Worm (Caenorhabditis elegans) whole organism, early embryonic: ENCODE measurements around the gene cest-34.

ENCODE experiments used
- B0310.2 ChIP-seq: sonication (generic microtip); optimal IDR thresholded peaks from 2 replicates; lab custom pipeline; 2016; ENCODE audit warnings: mild to moderate bottlenecking, missing genetic modification characterization, missing compliant biosample characterization
- F13C5.2 ChIP-seq: sonication (generic microtip); optimal IDR thresholded peaks from 2 replicates; lab custom pipeline; 2017; ENCODE audit warnings: mild to moderate bottlenecking, missing genetic modification characterization, inconsistent platforms, missing compliant biosample characterization
- aly-1 ChIP-seq: sonication (generic microtip); optimal IDR thresholded peaks from 2 replicates; lab custom pipeline; 2016; ENCODE audit warnings: missing genetic modification characterization, missing compliant biosample characterization
- ama-1 ChIP-seq: fragments of 150-350 bp; optimal IDR thresholded peaks from 2 replicates; lab custom pipeline; 2014
- ceh-13 ChIP-seq: fragments of 200-800 bp; sonication (Bioruptor generic); optimal IDR thresholded peaks from 2 replicates; lab custom pipeline; 2018; ENCODE audit warnings: mild to moderate bottlenecking, missing genetic modification characterization, missing compliant biosample characterization
- ceh-36 ChIP-seq: sonication (generic microtip); optimal IDR thresholded peaks from 2 replicates; lab custom pipeline; 2016; ENCODE audit warnings: missing genetic modification characterization, inconsistent platforms, missing compliant biosample characterization
- ets-7 ChIP-seq: sonication (generic microtip); optimal IDR thresholded peaks from 2 replicates; lab custom pipeline; 2016; ENCODE audit warnings: missing genotype, missing genetic modification characterization, missing compliant biosample characterization
- flt-1 ChIP-seq: fragments of 200-800 bp; sonication (Bioruptor generic); IDR thresholded peaks from 2 replicates; pipeline ENCODE4 v1.3.6; 2022; ENCODE audit warnings: missing genetic modification characterization, missing compliant biosample characterization
- hmbx-1 ChIP-seq: sonication (generic microtip); optimal IDR thresholded peaks from 2 replicates; lab custom pipeline; 2016; ENCODE audit warnings: mild to moderate bottlenecking, missing genetic modification characterization, missing compliant biosample characterization
- hmg-4 ChIP-seq: fragments of 200-800 bp; sonication (Bioruptor generic); optimal IDR thresholded peaks from 2 replicates; lab custom pipeline; 2018; ENCODE audit warnings: mild to moderate bottlenecking, missing genetic modification characterization, missing compliant biosample characterization
- hnd-1 ChIP-seq: sonication (generic microtip); optimal IDR thresholded peaks from 2 replicates; lab custom pipeline; 2016; ENCODE audit warnings: missing genetic modification characterization, missing compliant biosample characterization
- pes-1 ChIP-seq: fragments of 200-800 bp; sonication (Bioruptor generic); IDR thresholded peaks from 2 replicates; pipeline ENCODE4 v1.3.6; 2022; ENCODE audit warnings: missing genetic modification reagents, missing genetic modification characterization, missing compliant biosample characterization
- scrt-1 ChIP-seq: fragments of 200-800 bp; sonication (Bioruptor generic); IDR thresholded peaks from 2 replicates; pipeline ENCODE4 v1.3.6; 2022; ENCODE audit warnings: missing genetic modification characterization, missing compliant biosample characterization
- sea-1 ChIP-seq: fragments of 200-800 bp; sonication (Bioruptor generic); conservative IDR thresholded peaks from 2 replicates; pipeline ENCODE4 v1.3.6; 2022; ENCODE audit warnings: missing genetic modification characterization, missing compliant biosample characterization
- tbx-11 ChIP-seq: fragments of 200-800 bp; sonication (Bioruptor generic); IDR thresholded peaks from 2 replicates; pipeline ENCODE4 v1.3.6; 2022; ENCODE audit warnings: missing genetic modification characterization, missing compliant biosample characterization
- tbx-37 ChIP-seq: fragments of 200-800 bp; sonication (Bioruptor generic); conservative IDR thresholded peaks from 2 replicates; pipeline ENCODE4 v1.3.6; 2022; ENCODE audit warnings: missing genetic modification reagents, missing genetic modification characterization, missing compliant biosample characterization
- tra-4 ChIP-seq: sonication (generic microtip); optimal IDR thresholded peaks from 2 replicates; lab custom pipeline; 2017; ENCODE audit warnings: missing genetic modification characterization, missing compliant biosample characterization

Gene cest-34

DNA sequence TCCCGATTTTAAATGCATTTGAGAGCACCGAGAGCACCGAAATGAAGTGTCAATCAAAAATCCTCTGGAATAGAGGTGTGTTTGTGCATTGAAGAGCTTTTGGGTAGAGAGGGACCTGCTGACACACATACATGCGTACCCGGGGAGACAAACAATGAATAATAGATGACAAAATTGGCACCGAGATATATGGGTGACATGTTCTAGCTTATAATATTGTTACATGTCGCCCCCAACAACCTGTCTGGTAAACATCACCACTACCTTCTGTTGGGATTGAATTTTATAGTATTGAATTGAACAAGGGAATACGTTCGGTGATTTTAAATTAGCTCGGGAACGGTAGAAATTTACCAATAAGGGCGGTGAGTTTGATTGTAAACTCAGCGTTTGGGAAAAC, 7.1 kb downstream of the cest-34 start:
- TF ChIP-seq ama-1 (lab: Kevin White, UChicago): no peak
- no peak for TF ChIP-seq ceh-36
- no peak for TF ChIP-seq tbx-37 (GFP tag; lab: Robert Waterston, UW)

DNA sequence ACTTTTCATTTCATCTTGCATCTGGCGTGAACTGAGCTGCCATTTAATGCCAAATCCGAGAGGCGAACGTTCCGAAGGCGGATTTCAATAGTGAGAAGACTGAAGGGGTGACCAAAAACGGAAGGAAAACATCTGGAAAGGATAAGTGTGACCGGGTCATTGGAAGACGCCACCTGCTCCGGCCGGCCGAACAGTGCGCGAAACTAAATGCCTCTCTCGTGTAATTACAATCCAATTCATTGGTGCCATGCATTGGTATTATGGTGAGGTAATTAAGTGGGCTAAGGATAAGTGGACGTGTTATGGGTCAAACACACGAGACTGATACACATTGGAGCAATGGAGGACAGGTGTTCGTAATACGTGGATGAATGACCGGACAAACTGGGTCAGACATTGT, 7.9 kb downstream of the cest-34 start:
- TF ChIP-seq scrt-1 (GFP tag; lab: Robert Waterston, UW) (no peak), ceh-36 (peak; percentile 13)

DNA sequence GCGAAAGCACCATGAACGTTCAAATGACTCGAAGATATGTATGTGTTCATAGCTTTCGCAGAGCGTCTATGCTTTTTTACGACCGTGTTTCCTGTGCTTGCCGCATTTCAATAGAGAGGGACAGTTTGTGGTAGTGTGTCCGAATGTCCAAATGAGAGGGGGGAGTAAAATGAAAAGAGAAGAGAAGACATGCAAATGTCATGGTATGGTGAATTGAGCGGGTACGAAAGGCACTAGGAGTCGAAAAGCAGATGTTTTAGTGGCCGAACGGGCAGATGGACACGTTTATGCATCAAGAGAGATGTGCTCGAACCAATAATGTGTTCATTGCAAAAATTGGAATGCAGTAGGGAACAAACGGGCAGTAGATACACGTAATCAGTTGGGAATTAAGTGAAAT, 8.9 kb downstream of the cest-34 start:
- TF ChIP-seq hmg-4 (GFP tag; lab: Kevin White, UChicago): peak; percentile 18
- no peak for TF ChIP-seq pes-1 (GFP tag; lab: Robert Waterston, UW)

DNA sequence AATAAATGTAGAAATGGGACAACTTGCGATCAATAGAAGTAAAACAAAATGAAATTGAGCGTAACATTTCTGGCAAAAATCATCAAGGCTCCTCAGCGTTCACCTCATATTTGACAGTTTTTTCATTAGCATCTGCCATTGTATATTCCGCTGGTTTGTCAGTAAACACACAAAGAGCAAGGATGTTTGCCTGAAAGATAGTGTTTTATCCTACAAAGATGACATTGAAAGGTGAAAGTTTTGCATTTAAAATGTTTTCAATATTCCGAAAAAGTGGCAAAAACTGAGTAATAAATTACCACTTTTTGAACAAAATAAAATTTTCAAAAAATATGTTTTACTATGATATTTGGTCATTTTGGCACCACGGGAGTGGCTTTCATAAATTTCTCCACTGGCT, 9.4 kb downstream of the cest-34 start:
- no peak for TF ChIP-seq pes-1 (GFP tag; lab: Robert Waterston, UW)
- no peak for TF ChIP-seq B0310.2 (tag; lab: Kevin White, UChicago)
- no peak for TF ChIP-seq ama-1 (lab: Kevin White, UChicago)
- no peak for TF ChIP-seq scrt-1 (GFP tag; lab: Robert Waterston, UW)
- TF ChIP-seq ceh-36: no peak
- TF ChIP-seq tra-4: no peak
- no peak for TF ChIP-seq hmg-4 (GFP tag; lab: Kevin White, UChicago)
- no peak for TF ChIP-seq tbx-37 (GFP tag; lab: Robert Waterston, UW)
- no peak for TF ChIP-seq F13C5.2
- TF ChIP-seq sea-1 (GFP tag; lab: Robert Waterston, UW): no peak
- no peak for TF ChIP-seq hmbx-1

DNA sequence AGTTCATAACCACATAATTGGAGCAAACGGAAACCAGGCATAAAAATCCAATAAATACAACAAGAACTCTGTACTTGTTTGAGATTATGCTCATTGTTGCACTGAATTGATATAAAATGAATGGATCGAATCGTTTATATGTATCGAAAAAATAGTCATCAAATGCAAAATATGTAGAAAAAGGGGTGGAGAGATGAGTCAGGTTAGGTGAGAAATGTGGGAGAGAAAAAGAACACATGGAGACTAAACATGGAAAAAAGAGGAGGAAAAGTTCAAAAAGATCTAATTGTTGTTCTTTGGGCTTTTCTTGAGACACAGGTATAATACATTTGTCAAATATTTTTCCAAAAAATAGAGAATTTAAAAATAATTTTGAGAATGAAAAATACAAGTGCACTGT, 11.8 kb downstream of the cest-34 start, which contains the start of gene K11G9.5:
Gene K11G9.5, minus strand, starts transcription at position 101 of the 400 bp plus-strand sequence.
- TF ChIP-seq ets-7 (tag; lab: Kevin White, UChicago) (no peak), aly-1 (no peak), ceh-13 (GFP tag; lab: Kevin White, UChicago) (no peak), B0310.2 (tag; lab: Kevin White, UChicago) (no peak), sea-1 (GFP tag; lab: Robert Waterston, UW) (no peak), hmg-4 (GFP tag; lab: Kevin White, UChicago) (no peak)

DNA sequence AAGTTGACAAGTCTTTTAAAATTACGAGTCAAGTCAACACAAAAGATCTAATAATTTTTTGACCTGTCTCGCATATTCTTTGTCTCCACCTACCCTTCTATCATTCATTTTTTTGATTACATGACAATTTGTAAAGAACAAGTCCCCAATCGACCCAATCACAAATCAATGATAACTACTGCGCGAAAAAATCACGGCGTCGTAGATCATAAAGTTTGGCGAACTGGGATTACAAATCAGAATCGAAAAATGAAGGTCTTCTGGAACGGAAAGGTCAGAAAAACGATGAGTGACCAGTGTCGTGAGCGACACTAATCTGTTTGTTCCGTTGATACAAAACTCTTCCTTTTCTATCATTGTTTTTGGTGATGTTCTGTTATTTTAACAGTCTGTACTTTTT, 13.5 kb downstream of the cest-34 start:
- TF ChIP-seq hmg-4 (GFP tag; lab: Kevin White, UChicago) (no peak), tbx-37 (GFP tag; lab: Robert Waterston, UW) (no peak), flt-1 (GFP tag; lab: Robert Waterston, UW) (no peak), aly-1 (no peak), pes-1 (GFP tag; lab: Robert Waterston, UW) (no peak), tbx-11 (GFP tag; lab: Robert Waterston, UW) (no peak), tra-4 (no peak), F13C5.2 (no peak), sea-1 (GFP tag; lab: Robert Waterston, UW) (no peak), hnd-1 (no peak), ceh-13 (GFP tag; lab: Kevin White, UChicago) (no peak), scrt-1 (GFP tag; lab: Robert Waterston, UW) (no peak)

DNA sequence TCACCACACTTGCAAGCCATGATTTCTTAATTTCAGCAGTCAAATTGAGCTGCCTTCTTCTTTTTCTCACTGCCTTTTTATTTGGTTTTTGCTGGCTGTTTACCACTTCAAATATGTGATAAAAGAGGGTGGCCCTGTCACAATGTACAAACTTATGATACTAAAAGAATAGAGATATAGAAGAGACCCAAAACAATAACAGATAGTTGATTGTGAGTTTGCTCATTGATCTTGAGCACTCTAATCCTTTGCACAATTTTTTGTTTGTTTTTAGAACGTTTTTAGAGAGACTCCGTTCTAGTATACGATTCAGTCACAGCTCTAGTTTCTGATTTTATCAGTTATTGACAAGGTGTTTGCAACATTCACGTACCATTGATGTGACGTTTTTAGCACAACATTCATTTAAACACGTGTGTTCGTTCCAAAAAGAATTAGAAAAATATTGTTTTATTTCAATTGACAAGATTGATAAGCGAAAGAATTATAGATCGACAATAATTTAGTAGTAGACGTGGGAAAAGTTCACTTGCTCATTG, 15.3 kb downstream of the cest-34 start, which contains the start of gene mtl-1:
Gene mtl-1, minus strand, starts transcription at position 51 of the 539 bp plus-strand sequence.
- no peak for TF ChIP-seq hmg-4 (GFP tag; lab: Kevin White, UChicago)
- no peak for TF ChIP-seq tbx-11 (GFP tag; lab: Robert Waterston, UW)
- TF ChIP-seq ets-7 (tag; lab: Kevin White, UChicago): no peak
- TF ChIP-seq hmbx-1: no peak
- no peak for TF ChIP-seq aly-1
- no peak for TF ChIP-seq B0310.2 (tag; lab: Kevin White, UChicago)
- TF ChIP-seq hnd-1: no peak
- TF ChIP-seq ama-1 (lab: Kevin White, UChicago): no peak
- no peak for TF ChIP-seq scrt-1 (GFP tag; lab: Robert Waterston, UW)
- no peak for TF ChIP-seq flt-1 (GFP tag; lab: Robert Waterston, UW)
- TF ChIP-seq tra-4: no peak
- TF ChIP-seq F13C5.2: no peak
- no peak for TF ChIP-seq tbx-37 (GFP tag; lab: Robert Waterston, UW)
- TF ChIP-seq sea-1 (GFP tag; lab: Robert Waterston, UW): no peak

DNA sequence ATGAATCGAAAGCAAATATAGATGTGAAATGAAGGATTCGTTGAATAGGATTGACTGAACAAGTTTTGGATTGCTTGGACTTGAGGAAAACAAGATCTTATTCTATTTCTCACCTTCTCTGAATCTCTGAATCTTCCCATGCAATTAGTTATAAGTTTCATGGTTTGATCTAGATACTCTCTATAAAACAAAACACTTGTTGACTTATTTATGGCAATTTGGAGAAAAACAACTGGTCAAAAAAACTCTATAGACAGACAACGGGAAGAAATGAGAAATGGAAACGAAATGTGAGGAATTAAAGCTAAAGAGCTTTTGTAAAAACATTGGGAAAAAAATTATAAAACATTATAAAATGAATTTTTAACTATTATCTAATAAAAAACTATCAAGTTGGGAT, 18.1 kb downstream of the cest-34 start, which contains the start of gene W02F12.8:
Gene W02F12.8, minus strand, starts transcription at position 101 of the 400 bp plus-strand sequence.
- no peak for TF ChIP-seq tra-4
- TF ChIP-seq aly-1: no peak
- TF ChIP-seq hmg-4 (GFP tag; lab: Kevin White, UChicago): no peak
- TF ChIP-seq flt-1 (GFP tag; lab: Robert Waterston, UW): no peak
- TF ChIP-seq tbx-11 (GFP tag; lab: Robert Waterston, UW): no peak
- no peak for TF ChIP-seq hnd-1
- no peak for TF ChIP-seq scrt-1 (GFP tag; lab: Robert Waterston, UW)
- no peak for TF ChIP-seq ama-1 (lab: Kevin White, UChicago)
- no peak for TF ChIP-seq ceh-13 (GFP tag; lab: Kevin White, UChicago)
- TF ChIP-seq ets-7 (tag; lab: Kevin White, UChicago): no peak
- TF ChIP-seq tbx-37 (GFP tag; lab: Robert Waterston, UW): no peak
- no peak for TF ChIP-seq hmbx-1
- TF ChIP-seq F13C5.2: no peak
- TF ChIP-seq pes-1 (GFP tag; lab: Robert Waterston, UW): no peak
- TF ChIP-seq sea-1 (GFP tag; lab: Robert Waterston, UW): no peak
- TF ChIP-seq B0310.2 (tag; lab: Kevin White, UChicago): no peak
- TF ChIP-seq ceh-36: no peak
